Worm (Caenorhabditis elegans) whole organism, late embryonic: ENCODE results near the gene T22F3.8.

Source experiments
- T23F11.4 ChIP-seq: fragments of 200-800 bp; sonication (Bioruptor generic); optimal IDR thresholded peaks from 2 replicates; lab custom pipeline; 2018; ENCODE audit warnings: mild to moderate bottlenecking, missing genetic modification characterization, missing compliant biosample characterization
- ceh-6 ChIP-seq: fragments of 200-800 bp; sonication (Bioruptor generic); optimal IDR thresholded peaks from 2 replicates; lab custom pipeline; 2018; ENCODE audit warnings: mild to moderate bottlenecking, missing genetic modification characterization, missing compliant biosample characterization
- ceh-9 ChIP-seq: sonication (generic microtip); optimal IDR thresholded peaks from 2 replicates; lab custom pipeline; 2016; ENCODE audit warnings: mild to moderate bottlenecking, missing genetic modification characterization, inconsistent platforms, missing compliant biosample characterization
- lin-11 ChIP-seq: fragments of 200-800 bp; sonication (Bioruptor generic); optimal IDR thresholded peaks from 2 replicates; lab custom pipeline; 2018; ENCODE audit warnings: mild to moderate bottlenecking, missing genetic modification characterization, missing compliant biosample characterization
- npax-4 ChIP-seq: sonication (generic microtip); optimal IDR thresholded peaks from 2 replicates; lab custom pipeline; 2016; ENCODE audit warnings: missing genetic modification characterization, missing compliant biosample characterization
- ref-2 ChIP-seq: sonication (generic microtip); optimal IDR thresholded peaks from 2 replicates; lab custom pipeline; 2016; ENCODE audit warnings: missing genetic modification characterization, missing compliant biosample characterization

- TF ChIP-seq ceh-9 (tag; lab: Kevin White, UChicago) (no peak), npax-4 (no peak), lin-11 (no peak), T23F11.4 (no peak), ref-2 (no peak), ceh-6 (GFP tag; lab: Kevin White, UChicago) (no peak)
Observed at ce11 chrV:3600570-3600969, 4.7 kb downstream of the T22F3.8 start, which contains the start of gene T22F3.7.
